Worm (Caenorhabditis elegans) whole organism, mixed stage, embryonic: Measurements from ENCODE around the gene C08F11.12.

ENCODE experiments used
- M03D4.4 ChIP-seq: sonication (generic microtip); optimal IDR thresholded peaks from 2 replicates; lab custom pipeline; 2017; ENCODE audit warnings: mild to moderate bottlenecking, missing genetic modification characterization, missing compliant biosample characterization
- ceh-39 ChIP-seq: fragments of 150-350 bp; optimal IDR thresholded peaks from 2 replicates; lab custom pipeline; 2014; ENCODE audit warnings: missing biosample characterization, missing genetic modification characterization
- ceh-43 ChIP-seq: fragments of 200-800 bp; sonication (Bioruptor generic); optimal IDR thresholded peaks from 2 replicates; lab custom pipeline; 2018; ENCODE audit warnings: mild to moderate bottlenecking, missing genetic modification characterization, moderate library complexity, missing compliant biosample characterization
- ceh-83 ChIP-seq: fragments of 200-800 bp; sonication (Bioruptor generic); optimal IDR thresholded peaks from 2 replicates; lab custom pipeline; 2018; ENCODE audit warnings: mild to moderate bottlenecking, missing genetic modification characterization, missing compliant biosample characterization
- ces-1 ChIP-seq: fragments of 150-350 bp; optimal IDR thresholded peaks from 2 replicates; lab custom pipeline; 2014; ENCODE audit warnings: missing biosample characterization, missing genetic modification reagents, missing genetic modification characterization
- drap-1 ChIP-seq: fragments of 200-800 bp; sonication (Bioruptor generic); optimal IDR thresholded peaks from 3 replicates; lab custom pipeline; 2018; ENCODE audit warnings: mild to moderate bottlenecking, missing genetic modification characterization, missing compliant biosample characterization
- elt-1 ChIP-seq: sonication (generic microtip); optimal IDR thresholded peaks from 2 replicates; lab custom pipeline; 2017; ENCODE audit warnings: missing genetic modification characterization, mild to moderate bottlenecking, missing compliant biosample characterization, antibody characterized with exemption, moderate library complexity, borderline replicate concordance; ENCODE audit not compliant: insufficient read depth
- elt-3 ChIP-seq: fragments of 150-350 bp; optimal IDR thresholded peaks from 2 replicates; lab custom pipeline; 2014; ENCODE audit warnings: missing biosample characterization, missing genetic modification characterization
- flh-1 ChIP-seq: fragments of 200-800 bp; sonication (Bioruptor generic); optimal IDR thresholded peaks from 2 replicates; lab custom pipeline; 2018; ENCODE audit warnings: mild to moderate bottlenecking, missing genetic modification characterization, moderate library complexity, missing compliant biosample characterization
- ham-2 ChIP-seq: fragments of 200-800 bp; sonication (Bioruptor generic); optimal IDR thresholded peaks from 2 replicates; lab custom pipeline; 2018; ENCODE audit warnings: mild to moderate bottlenecking, missing genetic modification characterization, missing compliant biosample characterization
- lin-13 ChIP-seq: fragments of 150-350 bp; optimal IDR thresholded peaks from 2 replicates; lab custom pipeline; 2014; ENCODE audit warnings: missing biosample characterization, missing genetic modification characterization
- lin-32 ChIP-seq: fragments of 200-800 bp; sonication (Bioruptor generic); optimal IDR thresholded peaks from 2 replicates; lab custom pipeline; 2018; ENCODE audit warnings: mild to moderate bottlenecking, missing genetic modification characterization, missing compliant biosample characterization
- lsy-2 ChIP-seq: fragments of 150-350 bp; optimal IDR thresholded peaks from 2 replicates; lab custom pipeline; 2014; ENCODE audit warnings: missing biosample characterization, missing genetic modification characterization
- mab-5 ChIP-seq: fragments of 150-350 bp; optimal IDR thresholded peaks from 2 replicates; lab custom pipeline; 2014; ENCODE audit warnings: missing biosample characterization, missing genetic modification characterization
- mep-1 ChIP-seq: fragments of 150-350 bp; optimal IDR thresholded peaks from 2 replicates; lab custom pipeline; 2017; ENCODE audit warnings: missing biosample characterization, missing genetic modification reagents, missing genetic modification characterization, inconsistent platforms
- nhr-12 ChIP-seq: fragments of 150-350 bp; optimal IDR thresholded peaks from 2 replicates; lab custom pipeline; 2014; ENCODE audit warnings: missing biosample characterization, missing genetic modification characterization
- nhr-2 ChIP-seq: fragments of 150-350 bp; optimal IDR thresholded peaks from 2 replicates; lab custom pipeline; 2014; ENCODE audit warnings: missing biosample characterization, missing genetic modification characterization
- nhr-237 ChIP-seq: fragments of 150-350 bp; optimal IDR thresholded peaks from 2 replicates; lab custom pipeline; 2014; ENCODE audit warnings: missing biosample characterization, missing genetic modification characterization
- nhr-28 ChIP-seq: fragments of 150-350 bp; optimal IDR thresholded peaks from 2 replicates; lab custom pipeline; 2014; ENCODE audit warnings: missing biosample characterization, missing genetic modification characterization
- nhr-76 ChIP-seq: sonication (generic microtip); optimal IDR thresholded peaks from 2 replicates; lab custom pipeline; 2017; ENCODE audit warnings: missing biosample characterization, missing genetic modification characterization
- pha-4 ChIP-seq: fragments of 150-350 bp; optimal IDR thresholded peaks from 2 replicates; lab custom pipeline; 2018; ENCODE audit warnings: missing biosample characterization, missing genetic modification reagents, missing genetic modification characterization
- sem-2 ChIP-seq: fragments of 200-800 bp; sonication (Bioruptor generic); optimal IDR thresholded peaks from 2 replicates; lab custom pipeline; 2018; ENCODE audit warnings: mild to moderate bottlenecking, missing genetic modification characterization, missing compliant biosample characterization
- snpc-4 ChIP-seq: fragments of 150-350 bp; optimal IDR thresholded peaks from 2 replicates; lab custom pipeline; 2014; ENCODE audit warnings: missing biosample characterization, missing genetic modification characterization
- tbx-8 ChIP-seq: fragments of 200-800 bp; sonication (Bioruptor generic); optimal IDR thresholded peaks from 2 replicates; lab custom pipeline; 2018; ENCODE audit warnings: mild to moderate bottlenecking, missing genetic modification characterization, moderate library complexity, missing compliant biosample characterization
- unc-120 ChIP-seq: sonication (generic microtip); optimal IDR thresholded peaks from 2 replicates; lab custom pipeline; 2017; ENCODE audit warnings: missing genetic modification characterization, missing compliant biosample characterization; ENCODE audit not compliant: poor library complexity, severe bottlenecking
- unc-62 ChIP-seq: fragments of 150-350 bp; optimal IDR thresholded peaks from 2 replicates; lab custom pipeline; 2014; ENCODE audit warnings: missing biosample characterization, missing genetic modification reagents, missing genetic modification characterization
- zip-8 ChIP-seq: fragments of 150-350 bp; optimal IDR thresholded peaks from 2 replicates; lab custom pipeline; 2014; ENCODE audit warnings: missing biosample characterization, missing genetic modification characterization
- ztf-11 ChIP-seq: fragments of 150-350 bp; optimal IDR thresholded peaks from 2 replicates; lab custom pipeline; 2014; ENCODE audit warnings: missing biosample characterization, missing genetic modification characterization

The C08F11.12 gene

DNA sequence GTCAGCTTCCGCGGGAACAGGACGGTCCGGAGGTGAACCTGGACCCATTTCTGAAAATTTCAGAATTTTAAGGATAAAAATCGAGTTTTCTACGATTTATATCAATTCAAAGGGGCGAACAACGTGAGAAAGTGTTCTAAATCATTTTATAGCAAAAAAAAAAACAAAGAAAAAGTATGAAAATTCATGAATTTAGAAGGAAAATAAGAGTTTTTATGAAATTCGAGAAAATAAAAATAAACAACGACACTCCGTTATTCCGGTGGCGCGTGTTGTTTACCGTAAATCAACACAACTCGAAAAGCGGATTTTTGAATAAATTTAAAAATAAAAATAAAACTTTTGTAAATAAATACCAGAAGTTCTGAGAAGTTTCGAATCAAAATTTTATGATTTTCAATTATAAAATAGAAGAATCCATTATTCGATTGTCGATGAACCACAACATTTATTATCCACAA lies 35.7 kb upstream of the C08F11.12 start, which contains the start of gene nyn-1:
Gene nyn-1 (minus strand): TSS at position 51 of the 461 bp plus-strand sequence.
- TF ChIP-seq zip-8 (no peak), ztf-11 (no peak), ham-2 (GFP tag; lab: Kevin White, UChicago) (no peak), ces-1 (GFP tag; lab: Kevin White, UChicago) (no peak), nhr-237 (tag; lab: Kevin White, UChicago) (no peak), lin-32 (GFP tag; lab: Kevin White, UChicago) (no peak), elt-1 (tag; lab: Kevin White, UChicago) (no peak), nhr-12 (tag; lab: Kevin White, UChicago) (no peak), tbx-8 (GFP tag; lab: Kevin White, UChicago) (no peak), ceh-43 (GFP tag; lab: Kevin White, UChicago) (no peak), nhr-2 (tag; lab: Kevin White, UChicago) (no peak), nhr-28 (tag; lab: Kevin White, UChicago) (no peak)
- TF ChIP-seq, all 35 proteins: peak for 0

DNA sequence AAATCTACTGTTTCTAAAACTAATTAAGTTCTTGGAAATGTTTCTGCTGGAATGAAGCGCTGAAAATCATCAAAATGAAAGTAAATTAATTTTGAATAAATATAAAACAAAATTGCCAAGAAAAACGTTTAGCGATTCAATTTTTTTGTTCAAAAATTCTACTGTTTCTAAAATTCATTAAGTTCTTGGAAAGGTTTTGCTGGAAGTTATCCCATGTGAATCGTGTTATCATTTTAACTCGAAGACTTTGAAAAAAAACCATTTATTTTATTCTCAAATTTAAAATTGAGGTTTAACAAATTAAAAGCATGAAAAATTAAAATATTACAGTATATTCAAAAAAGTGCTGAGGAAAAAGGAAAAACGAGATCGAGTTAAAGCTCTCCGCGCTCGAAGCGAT lies 33.5 kb upstream of the C08F11.12 start:
- TF ChIP-seq lin-13 (tag; lab: Kevin White, UChicago), result no peak
- no peak for TF ChIP-seq unc-120 (tag; lab: Kevin White, UChicago)
- TF ChIP-seq zip-8, result no peak
- TF ChIP-seq ceh-83 (GFP tag; lab: Kevin White, UChicago), result no peak
- no peak for TF ChIP-seq unc-62 (GFP tag; lab: Kevin White, UChicago)
- no peak for TF ChIP-seq mab-5
- no peak for TF ChIP-seq sem-2 (GFP tag; lab: Kevin White, UChicago)
- no peak for TF ChIP-seq ham-2 (GFP tag; lab: Kevin White, UChicago)
- TF ChIP-seq nhr-12 (tag; lab: Kevin White, UChicago), result no peak

DNA sequence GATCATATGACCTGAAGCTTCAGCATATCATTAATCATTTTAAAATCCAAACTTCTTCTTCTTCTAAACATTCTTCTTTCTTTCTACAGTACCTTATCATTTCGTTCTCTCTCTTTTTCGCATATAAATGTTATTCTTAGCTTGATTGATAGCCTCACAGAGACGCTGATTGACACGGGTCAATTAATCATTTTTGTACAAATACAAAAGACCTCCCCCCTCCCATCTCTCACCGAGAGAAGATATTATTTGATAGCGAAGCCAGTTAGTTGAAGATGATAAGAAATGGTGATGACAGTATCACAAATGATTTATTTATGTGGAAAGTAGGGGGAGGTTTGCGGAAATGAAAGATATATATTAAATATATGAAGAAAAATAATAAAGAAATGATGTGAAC lies 31.4 kb upstream of the C08F11.12 start:
- peak; percentile 57 for TF ChIP-seq mab-5
- peak; percentile 94 for TF ChIP-seq unc-62 (GFP tag; lab: Kevin White, UChicago)
- TF ChIP-seq pha-4 (tag; lab: Kevin White, UChicago), result no peak
- TF ChIP-seq nhr-237 (tag; lab: Kevin White, UChicago), result no peak
- peak; percentile 78 for TF ChIP-seq elt-3 (tag; lab: Kevin White, UChicago)

DNA sequence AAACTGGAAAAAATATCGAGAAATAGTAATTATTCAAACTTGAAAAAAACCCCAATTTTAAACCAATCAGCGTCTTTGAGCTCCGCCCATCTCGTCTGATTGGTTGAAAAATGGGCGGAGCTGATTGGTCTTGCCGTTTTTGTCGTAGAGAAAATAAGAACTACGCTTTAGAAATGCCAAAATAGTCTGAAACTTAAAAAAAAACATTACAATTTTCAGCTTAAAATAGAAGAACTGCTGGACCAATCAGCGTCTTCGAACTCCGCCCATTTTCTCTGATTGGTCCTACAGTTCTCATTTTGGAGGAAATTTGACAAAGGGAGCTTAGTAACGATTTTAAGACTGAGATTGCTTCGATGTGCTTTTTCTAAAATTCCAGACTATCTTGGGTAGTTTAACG lies 28.2 kb upstream of the C08F11.12 start:
- TF ChIP-seq pha-4 (tag; lab: Kevin White, UChicago), result no peak
- no peak for TF ChIP-seq unc-120 (tag; lab: Kevin White, UChicago)
- no peak for TF ChIP-seq ceh-39 (tag; lab: Kevin White, UChicago)
- TF ChIP-seq nhr-2 (tag; lab: Kevin White, UChicago), result no peak
- TF ChIP-seq lsy-2 (tag; lab: Kevin White, UChicago), result no peak

DNA sequence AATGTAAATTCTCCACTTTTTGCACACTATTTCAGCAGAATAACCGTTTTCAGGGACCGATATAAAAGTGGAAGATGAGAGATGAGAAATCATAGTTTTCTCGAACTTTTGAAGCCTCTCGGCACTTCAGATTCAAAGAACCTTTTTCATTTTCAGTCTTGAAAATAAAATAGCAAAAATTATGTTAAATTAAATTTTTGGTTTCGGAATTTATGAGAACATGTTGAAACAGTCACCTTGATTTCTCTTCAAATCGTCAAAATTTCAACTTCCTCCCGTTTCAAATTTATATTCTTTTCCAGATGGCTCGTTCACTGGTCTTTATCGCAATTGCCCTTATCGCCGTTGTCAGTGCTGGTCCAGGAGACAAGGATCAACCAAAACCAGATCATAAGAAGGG lies 27.3 kb upstream of the C08F11.12 start, which contains the start of gene srlf-26:
Gene srlf-26 (plus strand): TSS at position 301 of the 400 bp plus-strand sequence.
- no peak for TF ChIP-seq flh-1 (GFP tag; lab: Kevin White, UChicago)
- TF ChIP-seq ces-1 (GFP tag; lab: Kevin White, UChicago), result no peak
- TF ChIP-seq snpc-4, result no peak
- no peak for TF ChIP-seq unc-62 (GFP tag; lab: Kevin White, UChicago)
- TF ChIP-seq nhr-237 (tag; lab: Kevin White, UChicago), result no peak

DNA sequence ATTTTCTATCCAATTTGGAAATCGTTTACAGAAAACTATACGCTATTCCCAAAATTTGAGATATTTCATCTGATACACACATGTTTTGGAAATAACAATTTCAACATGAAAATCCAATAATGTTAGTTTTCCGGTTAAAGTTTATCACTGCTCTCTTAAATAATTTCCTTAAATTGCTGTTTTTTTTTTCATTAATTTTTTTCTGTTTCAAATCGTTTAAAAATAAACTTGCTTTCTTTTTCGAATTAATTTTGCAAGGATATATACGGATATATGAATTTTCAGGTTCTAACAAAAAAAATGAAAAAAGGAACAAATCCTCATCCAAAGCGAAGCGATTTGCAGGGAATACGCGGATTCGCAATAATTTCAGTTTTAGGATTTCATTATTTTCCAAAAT lies 22.2 kb upstream of the C08F11.12 start, which contains the start of gene oac-48:
Gene oac-48 (plus strand): TSS at position 301 of the 400 bp plus-strand sequence.
- TF ChIP-seq ceh-39 (tag; lab: Kevin White, UChicago) (no peak), flh-1 (GFP tag; lab: Kevin White, UChicago) (no peak), pha-4 (tag; lab: Kevin White, UChicago) (no peak), sem-2 (GFP tag; lab: Kevin White, UChicago) (no peak), nhr-12 (tag; lab: Kevin White, UChicago) (no peak), mep-1 (no peak), M03D4.4 (tag; lab: Kevin White, UChicago) (no peak), ham-2 (GFP tag; lab: Kevin White, UChicago) (no peak), drap-1 (GFP tag; lab: Kevin White, UChicago) (no peak), lin-13 (tag; lab: Kevin White, UChicago) (no peak), nhr-76 (no peak)
